Worm (Caenorhabditis elegans): ENCODE measurements around the gene F55G1.6.

F55G1.6 gene

DNA sequence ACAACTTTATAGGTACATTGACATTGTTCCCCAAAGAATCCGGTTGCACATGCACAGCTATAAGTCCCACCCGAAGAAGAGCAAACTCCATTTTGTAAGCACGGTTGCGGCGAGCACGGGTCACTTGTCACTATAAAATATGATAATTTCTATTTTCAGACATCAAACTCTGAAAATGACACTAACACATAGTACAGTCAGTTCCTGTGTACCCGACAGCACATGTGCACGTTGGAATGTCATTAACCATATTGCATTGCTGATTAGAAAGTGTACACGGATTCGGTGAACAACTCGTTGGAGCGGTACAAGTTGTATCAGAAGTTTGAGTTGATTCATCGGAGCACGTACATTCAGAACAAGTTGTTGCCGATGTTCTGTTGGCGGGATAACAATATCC, 23.9 kb downstream of the F55G1.6 start:
- TF ChIP-seq cog-1 (tag; optimal IDR thresholded peaks at IDR 0.05) (no peak), T22C8.4 (GFP tag; IDR thresholded peaks at IDR 0.05) (no peak), klf-2 (GFP tag; conservative IDR thresholded peaks at IDR 0.05) (no peak), ref-1 (GFP tag; conservative IDR thresholded peaks at IDR 0.05) (no peak), ztf-23 (GFP tag; IDR thresholded peaks at IDR 0.05) (no peak), tab-1 (GFP tag; IDR thresholded peaks at IDR 0.05) (no peak), med-1 (GFP tag; optimal IDR thresholded peaks at IDR 0.05; ENCODE audit: insufficient read depth) (no peak), flt-1 (GFP tag; IDR thresholded peaks at IDR 0.05) (no peak)

DNA sequence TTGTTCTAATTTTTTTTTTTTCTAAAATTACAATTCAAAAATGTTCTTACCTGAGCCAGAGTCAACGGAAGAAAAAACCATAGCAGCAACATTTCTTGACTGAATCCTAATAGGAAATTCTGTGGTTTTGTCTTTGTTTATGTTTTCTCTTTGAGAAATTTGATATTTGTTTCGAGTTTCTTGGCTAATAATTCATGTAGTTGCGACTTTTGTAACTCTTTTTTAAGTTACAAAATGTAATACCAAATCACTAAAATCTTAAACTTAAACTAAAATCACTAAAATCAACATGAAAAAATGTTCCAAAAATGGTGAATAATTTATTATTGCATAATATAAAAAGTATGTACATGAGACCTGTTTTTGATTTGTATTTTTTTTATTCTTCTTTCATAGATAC, 24.4 kb downstream of the F55G1.6 start, which contains the start of gene egas-4:
Gene egas-4 (minus strand): TSS at position 101 of the 400 bp plus-strand sequence.
- TF ChIP-seq tab-1 (GFP tag; IDR thresholded peaks at IDR 0.05) (no peak), med-1 (GFP tag; optimal IDR thresholded peaks at IDR 0.05; ENCODE audit: insufficient read depth) (no peak), ztf-29 (GFP tag; IDR thresholded peaks at IDR 0.05) (no peak), ztf-23 (GFP tag; IDR thresholded peaks at IDR 0.05) (no peak), ref-1 (GFP tag; conservative IDR thresholded peaks at IDR 0.05) (no peak), T22C8.4 (GFP tag; IDR thresholded peaks at IDR 0.05) (no peak), flt-1 (GFP tag; IDR thresholded peaks at IDR 0.05) (no peak), klf-2 (GFP tag; conservative IDR thresholded peaks at IDR 0.05) (no peak), cog-1 (tag; optimal IDR thresholded peaks at IDR 0.05) (no peak)

DNA sequence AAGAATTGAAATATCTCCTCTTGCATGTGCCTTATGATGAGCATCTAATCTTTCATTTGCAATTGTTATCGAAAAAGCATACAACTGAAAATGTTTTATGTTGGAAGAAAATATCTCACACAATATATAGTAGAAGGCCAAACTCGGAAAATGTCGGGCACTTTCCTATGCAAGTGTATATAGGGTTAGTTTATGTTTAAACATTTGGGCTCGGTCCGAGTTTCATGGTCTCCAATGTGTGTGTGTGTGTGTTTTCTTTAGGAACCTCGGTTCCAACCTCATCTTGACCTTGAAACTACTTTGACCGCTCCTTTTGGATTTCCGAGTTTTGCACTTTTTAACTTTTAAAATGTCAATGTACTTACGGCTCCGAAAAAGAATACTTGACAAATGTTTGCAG, 26.0 kb downstream of the F55G1.6 start:
- TF ChIP-seq cog-1 (tag; optimal IDR thresholded peaks at IDR 0.05) (no peak), tab-1 (GFP tag; IDR thresholded peaks at IDR 0.05) (no peak), ztf-29 (GFP tag; IDR thresholded peaks at IDR 0.05) (no peak), flt-1 (GFP tag; IDR thresholded peaks at IDR 0.05) (no peak), ref-1 (GFP tag; conservative IDR thresholded peaks at IDR 0.05) (no peak), klf-2 (GFP tag; conservative IDR thresholded peaks at IDR 0.05) (no peak), T22C8.4 (GFP tag; IDR thresholded peaks at IDR 0.05) (no peak), med-1 (GFP tag; optimal IDR thresholded peaks at IDR 0.05; ENCODE audit: insufficient read depth) (no peak), ztf-23 (GFP tag; IDR thresholded peaks at IDR 0.05) (no peak)

DNA sequence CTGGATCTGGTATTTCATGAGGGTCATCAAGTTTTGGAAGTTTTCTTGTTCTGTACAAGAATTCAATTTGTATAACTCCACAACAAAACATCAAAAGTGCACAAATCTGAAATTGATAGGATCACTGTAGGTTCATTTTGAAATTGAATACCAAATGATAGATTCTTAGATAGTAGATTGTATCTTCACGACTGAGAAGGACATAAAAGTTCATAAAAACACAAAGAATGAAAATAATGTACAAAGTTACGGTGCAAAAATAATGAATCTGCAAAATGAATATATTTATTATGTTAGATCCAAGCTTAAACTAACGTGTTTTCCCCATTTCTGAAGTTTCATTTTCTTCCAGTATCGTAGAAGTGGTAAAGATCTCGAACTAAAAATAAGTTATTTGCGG, 27.6 kb downstream of the F55G1.6 start:
- TF ChIP-seq T22C8.4 (GFP tag; IDR thresholded peaks at IDR 0.05): no peak
- no peak for TF ChIP-seq klf-2 (GFP tag; conservative IDR thresholded peaks at IDR 0.05)
- no peak for TF ChIP-seq flt-1 (GFP tag; IDR thresholded peaks at IDR 0.05)
- TF ChIP-seq med-1 (GFP tag; optimal IDR thresholded peaks at IDR 0.05; ENCODE audit: insufficient read depth): no peak
- TF ChIP-seq ref-1 (GFP tag; conservative IDR thresholded peaks at IDR 0.05): no peak
- no peak for TF ChIP-seq ztf-23 (GFP tag; IDR thresholded peaks at IDR 0.05)
- TF ChIP-seq cog-1 (tag; optimal IDR thresholded peaks at IDR 0.05): no peak
- no peak for TF ChIP-seq ztf-29 (GFP tag; IDR thresholded peaks at IDR 0.05)
- TF ChIP-seq tab-1 (GFP tag; IDR thresholded peaks at IDR 0.05): no peak

DNA sequence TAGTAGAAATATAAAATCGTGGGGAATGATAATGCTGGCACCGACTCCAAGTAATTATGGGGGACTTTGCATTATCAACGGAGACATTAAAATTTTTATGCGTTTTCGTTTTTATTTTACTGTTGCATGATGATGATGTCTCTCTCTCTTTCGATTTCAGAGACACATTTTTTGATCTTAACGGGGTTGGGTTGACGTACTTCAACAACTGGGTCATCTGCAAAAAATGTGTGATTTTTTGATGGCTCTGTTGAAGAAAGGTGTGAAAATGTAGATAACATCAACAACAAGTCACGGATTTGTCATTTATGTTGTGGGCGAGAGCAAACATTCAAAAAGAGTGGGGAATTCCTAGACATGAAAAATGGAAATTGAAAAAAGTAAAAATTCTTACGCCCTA, 28.0 kb downstream of the F55G1.6 start, which contains the start of gene F55G1.15:
Gene F55G1.15 (minus strand): TSS at position 101 of the 400 bp plus-strand sequence.
- no peak for TF ChIP-seq T22C8.4 (GFP tag; IDR thresholded peaks at IDR 0.05)
- no peak for TF ChIP-seq klf-2 (GFP tag; conservative IDR thresholded peaks at IDR 0.05)
- no peak for TF ChIP-seq flt-1 (GFP tag; IDR thresholded peaks at IDR 0.05)
- TF ChIP-seq ref-1 (GFP tag; conservative IDR thresholded peaks at IDR 0.05): no peak
- no peak for TF ChIP-seq tab-1 (GFP tag; IDR thresholded peaks at IDR 0.05)
- TF ChIP-seq med-1 (GFP tag; optimal IDR thresholded peaks at IDR 0.05; ENCODE audit: insufficient read depth): no peak
- TF ChIP-seq cog-1 (tag; optimal IDR thresholded peaks at IDR 0.05): no peak
- TF ChIP-seq ztf-29 (GFP tag; IDR thresholded peaks at IDR 0.05): no peak
- TF ChIP-seq ztf-23 (GFP tag; IDR thresholded peaks at IDR 0.05): no peak

DNA sequence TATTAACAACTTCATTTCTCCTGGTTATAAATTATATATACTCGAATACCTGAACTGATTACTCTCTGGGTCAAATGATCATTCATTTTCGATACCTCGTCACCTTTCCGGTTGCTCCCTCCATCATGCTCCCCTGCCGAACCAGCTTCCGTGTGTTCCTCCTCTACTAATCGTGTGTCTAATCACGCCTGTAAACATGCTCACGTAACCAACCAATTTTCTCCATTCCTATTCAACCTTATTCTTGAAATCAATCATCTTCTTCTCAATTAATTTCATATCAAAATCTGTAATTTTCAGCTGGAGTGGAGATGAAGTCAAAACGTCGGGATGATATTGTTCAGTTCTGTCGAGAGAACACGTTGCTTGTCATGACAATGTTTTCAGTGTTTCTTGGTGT, 30.0 kb downstream of the F55G1.6 start, which contains the start of gene glt-6:
Gene glt-6 (plus strand): TSS at position 301 of the 400 bp plus-strand sequence.
- TF ChIP-seq T22C8.4 (GFP tag; IDR thresholded peaks at IDR 0.05) (no peak), klf-2 (GFP tag; conservative IDR thresholded peaks at IDR 0.05) (no peak), ref-1 (GFP tag; conservative IDR thresholded peaks at IDR 0.05) (no peak), tab-1 (GFP tag; IDR thresholded peaks at IDR 0.05) (no peak), ztf-29 (GFP tag; IDR thresholded peaks at IDR 0.05) (no peak)

DNA sequence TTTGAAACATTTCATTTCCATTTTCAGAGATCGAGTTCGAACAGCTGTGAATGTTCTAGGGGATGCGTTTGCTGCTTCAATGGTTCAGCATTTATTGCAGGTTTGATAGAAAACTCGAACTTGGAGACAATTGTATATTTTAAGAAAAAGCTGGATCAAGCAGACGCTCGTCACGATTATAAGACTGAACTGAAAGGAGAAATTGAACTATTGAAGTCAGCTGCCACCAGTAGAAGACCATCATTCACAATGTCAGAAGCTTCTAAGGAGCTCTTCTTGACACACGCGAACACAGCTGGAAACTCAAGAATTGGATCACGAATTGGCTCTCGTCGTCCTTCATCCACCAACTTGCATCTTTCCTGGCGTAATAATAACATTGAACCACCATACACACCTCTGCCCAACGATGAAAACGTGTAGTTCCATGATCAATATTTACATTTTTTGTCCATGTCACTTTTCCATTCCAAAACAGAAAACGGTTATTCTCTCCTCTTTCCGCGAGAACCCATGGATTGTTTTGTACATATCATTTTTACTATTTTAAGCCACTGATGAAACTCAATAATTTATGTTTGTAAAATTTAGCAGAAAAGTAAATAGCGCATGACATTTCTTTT, 32.7 kb downstream of the F55G1.6 start:
- no peak for TF ChIP-seq ref-1 (GFP tag; conservative IDR thresholded peaks at IDR 0.05)
- no peak for TF ChIP-seq T22C8.4 (GFP tag; IDR thresholded peaks at IDR 0.05)
- TF ChIP-seq flt-1 (GFP tag; IDR thresholded peaks at IDR 0.05): no peak
- TF ChIP-seq ztf-29 (GFP tag; IDR thresholded peaks at IDR 0.05): no peak
- no peak for TF ChIP-seq ztf-23 (GFP tag; IDR thresholded peaks at IDR 0.05)
- TF ChIP-seq med-1 (GFP tag; optimal IDR thresholded peaks at IDR 0.05; ENCODE audit: insufficient read depth): no peak
- no peak for TF ChIP-seq cog-1 (tag; optimal IDR thresholded peaks at IDR 0.05)
- no peak for TF ChIP-seq klf-2 (GFP tag; conservative IDR thresholded peaks at IDR 0.05)
- no peak for TF ChIP-seq tab-1 (GFP tag; IDR thresholded peaks at IDR 0.05)

DNA sequence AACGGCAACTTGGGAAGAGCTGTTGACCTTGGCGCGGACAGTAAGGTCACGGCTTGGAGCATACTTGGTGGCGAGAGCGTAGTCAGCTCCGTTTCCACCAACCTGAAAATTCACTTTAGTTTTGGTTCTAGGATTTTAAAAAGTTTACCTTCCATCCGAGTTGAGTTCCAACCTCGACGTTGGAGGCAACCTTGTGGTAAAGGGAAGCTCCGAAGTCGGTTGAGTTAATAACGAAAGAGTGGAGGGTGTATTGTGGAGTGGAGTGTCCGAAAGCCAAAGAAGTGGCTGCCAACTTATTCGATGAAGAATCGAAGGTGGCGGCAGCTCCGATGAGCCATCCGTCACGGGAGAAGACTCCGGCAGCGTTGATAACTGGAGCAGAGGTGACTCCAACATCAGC, 33.4 kb downstream of the F55G1.6 start:
- TF ChIP-seq ref-1 (GFP tag; conservative IDR thresholded peaks at IDR 0.05): no peak
- TF ChIP-seq cog-1 (tag; optimal IDR thresholded peaks at IDR 0.05): no peak
- no peak for TF ChIP-seq T22C8.4 (GFP tag; IDR thresholded peaks at IDR 0.05)
- no peak for TF ChIP-seq med-1 (GFP tag; optimal IDR thresholded peaks at IDR 0.05; ENCODE audit: insufficient read depth)
- TF ChIP-seq ztf-29 (GFP tag; IDR thresholded peaks at IDR 0.05): no peak

DNA sequence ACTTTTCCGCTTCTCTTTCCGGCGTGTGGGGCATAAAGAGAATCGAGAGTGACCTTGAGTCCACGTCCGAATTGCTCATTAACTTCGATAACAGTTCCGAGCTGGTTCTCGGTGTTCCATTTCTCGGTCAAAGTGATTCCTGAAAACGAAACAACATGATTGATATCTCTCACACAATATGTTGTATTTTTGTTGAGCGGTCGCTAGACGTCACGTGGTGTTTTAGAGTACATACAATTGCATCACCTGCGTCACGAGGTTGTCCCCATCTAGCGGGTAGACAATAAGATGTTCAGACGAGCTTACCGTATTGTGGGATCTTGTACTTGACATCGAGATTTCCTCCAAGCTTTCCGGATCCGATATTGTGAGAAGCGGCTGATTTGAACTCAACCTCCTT, 34.0 kb downstream of the F55G1.6 start:
- TF ChIP-seq cog-1 (tag; optimal IDR thresholded peaks at IDR 0.05) (no peak), flt-1 (GFP tag; IDR thresholded peaks at IDR 0.05) (no peak), tab-1 (GFP tag; IDR thresholded peaks at IDR 0.05) (no peak), klf-2 (GFP tag; conservative IDR thresholded peaks at IDR 0.05) (no peak), ztf-23 (GFP tag; IDR thresholded peaks at IDR 0.05) (no peak), ref-1 (GFP tag; conservative IDR thresholded peaks at IDR 0.05) (no peak), ztf-29 (GFP tag; IDR thresholded peaks at IDR 0.05) (no peak), med-1 (GFP tag; optimal IDR thresholded peaks at IDR 0.05; ENCODE audit: insufficient read depth) (no peak), T22C8.4 (GFP tag; IDR thresholded peaks at IDR 0.05) (no peak)
